Worm (Caenorhabditis elegans) whole organism, L2 larva: ENCODE measurements around the gene apt-9.

Experiments used
- C34F6.9 ChIP-seq: fragments of 150-350 bp; optimal IDR thresholded peaks from 2 replicates; lab custom pipeline; 2014; ENCODE audit warnings: missing biosample characterization, missing genetic modification characterization
- F13H6.1 ChIP-seq: sonication (generic microtip); optimal IDR thresholded peaks from 2 replicates; lab custom pipeline; 2016; ENCODE audit warnings: missing genetic modification characterization, missing compliant biosample characterization
- R02D3.7 ChIP-seq: fragments of 150-350 bp; optimal IDR thresholded peaks from 2 replicates; lab custom pipeline; 2014; ENCODE audit warnings: missing biosample characterization, missing genetic modification characterization
- Y55F3AM.14 ChIP-seq: fragments of 200-800 bp; sonication (Bioruptor generic); optimal IDR thresholded peaks from 2 replicates; lab custom pipeline; 2018; ENCODE audit warnings: mild to moderate bottlenecking, missing genetic modification characterization, missing compliant biosample characterization
- ZK546.5 ChIP-seq: sonication (generic microtip); optimal IDR thresholded peaks from 2 replicates; lab custom pipeline; 2017; ENCODE audit warnings: missing biosample characterization, missing genetic modification characterization
- alr-1 ChIP-seq: fragments of 150-350 bp; optimal IDR thresholded peaks from 2 replicates; lab custom pipeline; 2014; ENCODE audit warnings: missing biosample characterization, missing genetic modification characterization
- aly-2 ChIP-seq: fragments of 150-350 bp; optimal IDR thresholded peaks from 2 replicates; lab custom pipeline; 2014; ENCODE audit warnings: missing biosample characterization, missing genetic modification characterization
- ama-1 ChIP-seq: fragments of 150-350 bp; optimal IDR thresholded peaks from 2 replicates; lab custom pipeline; 2018; ENCODE audit warnings: inconsistent platforms
- blmp-1 ChIP-seq: sonication (generic microtip); optimal IDR thresholded peaks from 2 replicates; lab custom pipeline; 2017; ENCODE audit warnings: missing genetic modification characterization, mild to moderate bottlenecking, missing compliant biosample characterization, antibody characterized with exemption, moderate library complexity; ENCODE audit not compliant: insufficient read depth
- ceh-16 ChIP-seq: fragments of 150-350 bp; optimal IDR thresholded peaks from 2 replicates; lab custom pipeline; 2014; ENCODE audit warnings: missing biosample characterization, missing genetic modification characterization
- ceh-82 ChIP-seq: fragments of 150-350 bp; optimal IDR thresholded peaks from 2 replicates; lab custom pipeline; 2014; ENCODE audit warnings: missing biosample characterization, missing genetic modification characterization
- crh-2 ChIP-seq: sonication (generic microtip); optimal IDR thresholded peaks from 2 replicates; lab custom pipeline; 2017; ENCODE audit warnings: missing biosample characterization, missing genetic modification characterization
- dmd-4 ChIP-seq: sonication (generic microtip); optimal IDR thresholded peaks from 2 replicates; lab custom pipeline; 2017; ENCODE audit warnings: missing biosample characterization, missing genetic modification characterization
- egl-27 ChIP-seq: sonication (generic microtip); optimal IDR thresholded peaks from 3 replicates; lab custom pipeline; 2017; ENCODE audit warnings: missing biosample characterization, missing genetic modification reagents, missing genetic modification characterization
- elt-1 ChIP-seq: fragments of 150-350 bp; optimal IDR thresholded peaks from 2 replicates; lab custom pipeline; 2014; ENCODE audit warnings: missing biosample characterization, missing genetic modification characterization
- elt-3 ChIP-seq: sonication (generic microtip); optimal IDR thresholded peaks from 2 replicates; lab custom pipeline; 2017; ENCODE audit warnings: missing biosample characterization, missing genetic modification characterization
- fos-1 ChIP-seq: fragments of 150-350 bp; optimal IDR thresholded peaks from 2 replicates; lab custom pipeline; 2014; ENCODE audit warnings: missing biosample characterization, missing genetic modification characterization
- gmeb-1 ChIP-seq: fragments of 150-350 bp; optimal IDR thresholded peaks from 2 replicates; lab custom pipeline; 2014; ENCODE audit warnings: missing biosample characterization, missing genetic modification characterization
- lin-11 ChIP-seq: fragments of 150-350 bp; sonication (generic microtip); optimal IDR thresholded peaks from 2 replicates; lab custom pipeline; 2014; ENCODE audit warnings: missing biosample characterization, missing genetic modification characterization, inconsistent platforms, mixed read lengths
- lin-13 ChIP-seq: fragments of 150-350 bp; optimal IDR thresholded peaks from 2 replicates; lab custom pipeline; 2014; ENCODE audit warnings: missing biosample characterization, missing genetic modification reagents, missing genetic modification characterization
- lin-39 ChIP-seq: fragments of 150-350 bp; optimal IDR thresholded peaks from 2 replicates; lab custom pipeline; 2014; ENCODE audit warnings: missing biosample characterization, missing genetic modification reagents, missing genetic modification characterization
- lsy-2 ChIP-seq, 2 experiments: fragments of 150-350 bp in 1 of 2; sonication (generic microtip) in 1 of 2; optimal IDR thresholded peaks; 2 replicates each; lab custom pipeline; 2014 to 2017; ENCODE audit warnings: missing biosample characterization in 2 of 2, missing genetic modification characterization in 2 of 2
- mab-5 ChIP-seq: fragments of 150-350 bp; optimal IDR thresholded peaks from 2 replicates; lab custom pipeline; 2014; ENCODE audit warnings: missing biosample characterization, missing genetic modification characterization
- mbf-1 ChIP-seq: sonication (generic microtip); optimal IDR thresholded peaks from 2 replicates; lab custom pipeline; 2017; ENCODE audit warnings: missing biosample characterization, missing genetic modification characterization
- mdl-1 ChIP-seq, 2 experiments: fragments of 150-350 bp in 1 of 2; sonication (generic microtip) in 1 of 2; optimal IDR thresholded peaks; 2 replicates each; lab custom pipeline; 2017; ENCODE audit warnings: missing biosample characterization in 2 of 2, missing genetic modification characterization in 2 of 2
- nhr-10 ChIP-seq: sonication (generic microtip); optimal IDR thresholded peaks from 2 replicates; lab custom pipeline; 2017; ENCODE audit warnings: missing biosample characterization, missing genetic modification characterization
- nhr-11 ChIP-seq: fragments of 150-350 bp; optimal IDR thresholded peaks from 2 replicates; lab custom pipeline; 2014; ENCODE audit warnings: missing biosample characterization, missing genetic modification characterization
- nhr-12 ChIP-seq: fragments of 150-350 bp; optimal IDR thresholded peaks from 2 replicates; lab custom pipeline; 2014; ENCODE audit warnings: missing biosample characterization, missing genetic modification characterization
- nhr-129 ChIP-seq: fragments of 150-350 bp; optimal IDR thresholded peaks from 2 replicates; lab custom pipeline; 2014; ENCODE audit warnings: missing biosample characterization, missing genetic modification characterization
- nhr-21 ChIP-seq: fragments of 150-350 bp; optimal IDR thresholded peaks from 2 replicates; lab custom pipeline; 2014; ENCODE audit warnings: missing biosample characterization, missing genetic modification characterization
- nhr-23 ChIP-seq: fragments of 150-350 bp; optimal IDR thresholded peaks from 2 replicates; lab custom pipeline; 2014; ENCODE audit warnings: missing biosample characterization, missing genetic modification reagents, missing genetic modification characterization
- nhr-237 ChIP-seq: fragments of 150-350 bp; optimal IDR thresholded peaks from 2 replicates; lab custom pipeline; 2014; ENCODE audit warnings: missing biosample characterization, missing genetic modification characterization
- nhr-25 ChIP-seq: fragments of 150-350 bp; sonication (generic microtip); optimal IDR thresholded peaks from 3 replicates; lab custom pipeline; 2014; ENCODE audit warnings: missing biosample characterization, missing genetic modification characterization
- nhr-6 ChIP-seq: fragments of 150-350 bp; optimal IDR thresholded peaks from 2 replicates; lab custom pipeline; 2014; ENCODE audit warnings: missing biosample characterization, missing genetic modification characterization
- nhr-77 ChIP-seq: fragments of 150-350 bp; optimal IDR thresholded peaks from 2 replicates; lab custom pipeline; 2014; ENCODE audit warnings: missing biosample characterization, missing genetic modification characterization
- peb-1 ChIP-seq: fragments of 150-350 bp; optimal IDR thresholded peaks from 2 replicates; lab custom pipeline; 2014; ENCODE audit warnings: missing biosample characterization, missing genetic modification characterization
- sem-4 ChIP-seq: fragments of 150-350 bp; optimal IDR thresholded peaks from 2 replicates; lab custom pipeline; 2014; ENCODE audit warnings: missing biosample characterization, missing genetic modification reagents, missing genetic modification characterization
- skn-1 ChIP-seq: sonication (generic microtip); optimal IDR thresholded peaks from 2 replicates; lab custom pipeline; 2017; ENCODE audit warnings: missing biosample characterization, missing genetic modification characterization
- sma-3 ChIP-seq: sonication (generic microtip); optimal IDR thresholded peaks from 2 replicates; lab custom pipeline; 2016; ENCODE audit warnings: missing genetic modification reagents, missing genetic modification characterization, missing compliant biosample characterization
- sma-9 ChIP-seq, 2 experiments: fragments of 150-350 bp in 1 of 2; sonication (generic microtip) in 1 of 2; optimal IDR thresholded peaks; 2 replicates each; lab custom pipeline; 2014 to 2016; ENCODE audit warnings: missing genetic modification characterization in 2 of 2, mild to moderate bottlenecking in 1 of 2, missing biosample characterization in 1 of 2, missing compliant biosample characterization in 1 of 2, missing genetic modification reagents in 1 of 2, moderate library complexity in 1 of 2
- snpc-4 ChIP-seq: fragments of 150-350 bp; optimal IDR thresholded peaks from 2 replicates; lab custom pipeline; 2014; ENCODE audit warnings: missing biosample characterization, missing genetic modification characterization
- unc-39 ChIP-seq: fragments of 150-350 bp; optimal IDR thresholded peaks from 2 replicates; lab custom pipeline; 2014; ENCODE audit warnings: missing biosample characterization, missing genetic modification characterization
- unc-55 ChIP-seq: fragments of 150-350 bp; sonication (generic microtip); optimal IDR thresholded peaks from 3 replicates; lab custom pipeline; 2014; ENCODE audit warnings: missing biosample characterization, missing genetic modification reagents, missing genetic modification characterization
- unc-62 ChIP-seq: fragments of 150-350 bp; optimal IDR thresholded peaks from 2 replicates; lab custom pipeline; 2014; ENCODE audit warnings: missing biosample characterization, missing genetic modification reagents, missing genetic modification characterization
- zag-1 ChIP-seq: fragments of 150-350 bp; optimal IDR thresholded peaks from 2 replicates; lab custom pipeline; 2014; ENCODE audit warnings: missing biosample characterization, missing genetic modification characterization
- ztf-1 ChIP-seq: fragments of 200-800 bp; sonication (Bioruptor generic); conservative IDR thresholded peaks from 2 replicates; pipeline ENCODE4 v1.3.6; 2022; ENCODE audit warnings: missing genetic modification characterization, missing compliant biosample characterization
- ztf-11 ChIP-seq: sonication (generic microtip); optimal IDR thresholded peaks from 2 replicates; lab custom pipeline; 2017; ENCODE audit warnings: missing biosample characterization, missing genetic modification characterization
- ztf-4 ChIP-seq: fragments of 150-350 bp; optimal IDR thresholded peaks from 2 replicates; lab custom pipeline; 2014; ENCODE audit warnings: missing biosample characterization, missing genetic modification characterization

Gene apt-9

DNA sequence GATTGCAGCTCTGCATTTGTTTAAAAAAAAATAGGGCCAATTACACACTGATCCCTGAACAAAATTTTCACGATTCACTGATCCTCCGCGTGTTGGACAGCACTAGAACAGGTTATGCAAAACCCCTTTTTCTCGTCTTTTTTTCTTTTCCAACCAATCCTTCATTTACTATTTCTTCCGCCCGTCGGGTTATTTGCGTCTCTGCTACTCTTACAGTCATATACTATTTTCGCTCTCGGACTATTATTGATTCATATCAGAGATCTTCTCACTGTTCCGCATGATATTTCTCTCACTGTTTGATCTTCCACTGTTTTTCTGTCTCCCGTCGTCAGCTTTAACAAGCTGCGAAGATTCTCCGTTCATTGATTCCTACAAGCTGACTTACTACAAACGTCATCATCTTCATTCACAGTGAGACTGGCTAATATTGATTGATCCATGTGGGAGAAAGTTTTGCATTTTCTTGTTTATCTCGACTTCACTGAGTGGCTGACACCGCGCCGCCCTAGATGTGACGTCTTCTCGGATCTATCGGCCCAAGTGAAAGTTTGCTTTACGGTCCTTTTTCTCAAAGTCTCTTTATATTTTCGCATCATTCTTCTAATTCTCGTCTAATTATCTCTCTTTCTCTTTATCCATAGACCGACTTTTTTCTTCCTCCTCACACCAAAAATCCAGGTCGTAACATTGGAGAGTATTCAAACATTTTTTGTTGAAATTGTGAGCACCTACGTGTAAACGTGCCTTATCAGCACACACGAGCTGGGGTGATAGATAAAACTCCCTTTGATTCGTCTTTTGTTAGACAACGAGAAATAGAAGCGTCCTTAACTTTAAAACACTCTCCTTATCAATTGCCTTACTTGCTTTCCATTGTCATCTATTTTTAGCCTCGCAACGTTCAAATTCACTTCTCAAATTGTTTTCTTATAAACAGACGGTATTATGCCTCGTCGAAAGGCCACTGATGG is 31.9 kb upstream of the apt-9 start:
- TF ChIP-seq sem-4 (tag; lab: Kevin White, UChicago), result peak; percentile 34
- TF ChIP-seq nhr-129 (tag; lab: Kevin White, UChicago), result no peak
- TF ChIP-seq peb-1 (tag; lab: Kevin White, UChicago), result no peak
- TF ChIP-seq snpc-4 (tag; lab: Kevin White, UChicago), result no peak
- no peak for TF ChIP-seq nhr-11
- no peak for TF ChIP-seq unc-55 (GFP tag; lab: Kevin White, UChicago)
- TF ChIP-seq elt-1, result no peak
- TF ChIP-seq mab-5 (tag; lab: Kevin White, UChicago), result no peak
- peak; percentile 75 for TF ChIP-seq crh-2
- no peak for TF ChIP-seq ceh-82 (tag; lab: Kevin White, UChicago)
- TF ChIP-seq C34F6.9 (tag; lab: Kevin White, UChicago), result no peak
- TF ChIP-seq dmd-4 (tag; lab: Kevin White, UChicago), result no peak
- no peak for TF ChIP-seq nhr-237 (tag; lab: Kevin White, UChicago)
- TF ChIP-seq ceh-16 (tag; lab: Kevin White, UChicago), result no peak
- TF ChIP-seq aly-2 (tag; lab: Kevin White, UChicago), result no peak
- TF ChIP-seq egl-27 (tag; lab: Kevin White, UChicago), result no peak
- no peak for TF ChIP-seq alr-1 (tag; lab: Kevin White, UChicago)
- peak; percentile 26 for TF ChIP-seq sma-9 (GFP tag; optimal IDR thresholded peaks at IDR 0.05; lab: Kevin White, UChicago)
- no peak for TF ChIP-seq sma-9 (tag; optimal IDR thresholded peaks at IDR 0.05; lab: Kevin White, UChicago)
- no peak for TF ChIP-seq ztf-1 (GFP tag; lab: Robert Waterston, UW)
- peak; percentile 89 for TF ChIP-seq blmp-1 (tag; lab: Kevin White, UChicago)
- TF ChIP-seq ztf-11 (tag; lab: Kevin White, UChicago), result no peak
- no peak for TF ChIP-seq nhr-25 (tag; lab: Kevin White, UChicago)
- TF ChIP-seq elt-3 (tag; lab: Kevin White, UChicago), result no peak
- no peak for TF ChIP-seq skn-1 (tag; lab: Kevin White, UChicago)
- TF ChIP-seq gmeb-1 (tag; lab: Kevin White, UChicago), result no peak
- peak; percentile 35 for TF ChIP-seq nhr-21
- TF ChIP-seq ama-1, result no peak
- TF ChIP-seq mdl-1 (tag; optimal IDR thresholded peaks at IDR 0.05; lab: Kevin White, UChicago), result peak in 1 of 2 experiments; percentile 0
- TF ChIP-seq nhr-10 (tag; lab: Kevin White, UChicago), result no peak
- TF ChIP-seq unc-62, result no peak
- peak; percentile 36 for TF ChIP-seq F13H6.1
- no peak for TF ChIP-seq zag-1 (tag; lab: Kevin White, UChicago)
- no peak for TF ChIP-seq ZK546.5 (tag; lab: Kevin White, UChicago)
- no peak for TF ChIP-seq unc-39 (tag; lab: Kevin White, UChicago)
- no peak for TF ChIP-seq lin-11 (tag; lab: Kevin White, UChicago)
- TF ChIP-seq lin-13 (GFP tag; lab: Kevin White, UChicago), result no peak
- TF ChIP-seq sma-3 (GFP tag; lab: Kevin White, UChicago), result no peak
- no peak for TF ChIP-seq ztf-4
- TF ChIP-seq nhr-12 (tag; lab: Kevin White, UChicago), result no peak
- TF ChIP-seq nhr-6, result no peak
- no peak for TF ChIP-seq R02D3.7
- TF ChIP-seq mbf-1 (tag; lab: Kevin White, UChicago), result no peak
- TF ChIP-seq lin-39 (tag; lab: Kevin White, UChicago), result no peak
- TF ChIP-seq Y55F3AM.14 (GFP tag; lab: Kevin White, UChicago), result no peak
- peak; percentile 59 for TF ChIP-seq fos-1 (tag; lab: Kevin White, UChicago)
- no peak for TF ChIP-seq nhr-23 (tag; lab: Kevin White, UChicago)
- no peak for TF ChIP-seq lsy-2 (tag; optimal IDR thresholded peaks at IDR 0.05; lab: Kevin White, UChicago)
- TF ChIP-seq nhr-77, result no peak
